Worm (Caenorhabditis elegans) whole organism, L4 larva: ENCODE data around the gene mdt-26.

Experiments
- ces-1 ChIP-seq: fragments of 150-350 bp; sonication (generic microtip); optimal IDR thresholded peaks from 4 replicates; lab custom pipeline; 2014; ENCODE audit warnings: missing biosample characterization, missing genetic modification reagents, missing genetic modification characterization
- fkh-10 ChIP-seq: fragments of 150-350 bp; optimal IDR thresholded peaks from 2 replicates; lab custom pipeline; 2014; ENCODE audit warnings: missing biosample characterization, missing genetic modification reagents, missing genetic modification characterization
- lin-15B ChIP-seq: fragments of 150-350 bp; sonication (generic microtip); optimal IDR thresholded peaks from 3 replicates; lab custom pipeline; 2014; ENCODE audit warnings: missing biosample characterization, missing genetic modification characterization
- nhr-48 ChIP-seq: sonication (generic microtip); optimal IDR thresholded peaks from 2 replicates; lab custom pipeline; 2016; ENCODE audit warnings: mild to moderate bottlenecking, missing genetic modification characterization, missing compliant biosample characterization
- pha-4 ChIP-seq, 2 experiments: fragments of 150-350 bp in 1 of 2; fragments of 200-800 bp in 1 of 2; sonication (Bioruptor generic) in 1 of 2; IDR thresholded peaks in 1 of 2; optimal IDR thresholded peaks in 1 of 2; 2 replicates each; pipeline versions ENCODE4 v1.3.6 to Lab custom; 2014 to 2022; ENCODE audit warnings: missing genetic modification characterization in 2 of 2, missing genetic modification reagents in 2 of 2, missing biosample characterization in 1 of 2, missing compliant biosample characterization in 1 of 2
- unc-62 ChIP-seq, 3 experiments: fragments of 150-350 bp in 1 of 3; sonication (generic microtip); optimal IDR thresholded peaks in 2 of 3; peaks in 1 of 3; 1 replicate in 1 of 3; 2 replicates in 2 of 3; lab custom pipeline; 2014 to 2017; ENCODE audit warnings: missing biosample characterization in 3 of 3, missing genetic modification characterization in 3 of 3, missing genetic modification reagents in 3 of 3, missing genotype in 1 of 3

ce11 chrII:5680703-5681102 is 19.7 kb downstream of the mdt-26 start, which contains the start of gene flp-27:
- no peak for TF ChIP-seq pha-4 (GFP tag; IDR thresholded peaks at IDR 0.05; lab: Robert Waterston, UW)
- no peak for TF ChIP-seq pha-4 (tag; optimal IDR thresholded peaks at IDR 0.05; lab: Kevin White, UChicago)
- TF ChIP-seq fkh-10 (GFP tag; lab: Kevin White, UChicago): no peak
- no peak for TF ChIP-seq lin-15B (tag; lab: Kevin White, UChicago)
- TF ChIP-seq ces-1: no peak
- TF ChIP-seq nhr-48 (tag; lab: Kevin White, UChicago): no peak
- TF ChIP-seq unc-62 (GFP tag; optimal IDR thresholded peaks at IDR 0.05 in 1 of 2; lab: Kevin White, UChicago): no peak
- TF ChIP-seq unc-62 (tag; optimal IDR thresholded peaks at IDR 0.05; lab: Kevin White, UChicago): no peak
